Worm (Caenorhabditis elegans): ENCODE results near the gene srw-138.
"Not testable (repeated sequence)": the region's sequence is repeated elsewhere in the genome, so short reads cannot be mapped to it uniquely, and the experiment has no call there.

Gene srw-138

ce11 chrV:2985309-2985708 is 22.4 kb upstream of the srw-138 start, which contains the start of gene srw-139:
Gene srw-139 (minus strand): TSS chrV:2985409.
- no peak for TF ChIP-seq klf-2 (GFP tag; conservative IDR thresholded peaks at IDR 0.05)
- no peak for TF ChIP-seq flt-1 (GFP tag; IDR thresholded peaks at IDR 0.05)
- TF ChIP-seq ref-1 (GFP tag; conservative IDR thresholded peaks at IDR 0.05) = no peak
- no peak for TF ChIP-seq ztf-23 (GFP tag; IDR thresholded peaks at IDR 0.05)

- no peak for TF ChIP-seq T22C8.4 (GFP tag; IDR thresholded peaks at IDR 0.05)
- no peak for TF ChIP-seq ref-1 (GFP tag; conservative IDR thresholded peaks at IDR 0.05)
- no peak for TF ChIP-seq ztf-23 (GFP tag; IDR thresholded peaks at IDR 0.05)
- TF ChIP-seq med-1 (GFP tag; optimal IDR thresholded peaks at IDR 0.05; ENCODE audit: insufficient read depth) = no peak
- no peak for TF ChIP-seq klf-2 (GFP tag; conservative IDR thresholded peaks at IDR 0.05)
- TF ChIP-seq cog-1 (tag; optimal IDR thresholded peaks at IDR 0.05) = no peak
- TF ChIP-seq tab-1 (GFP tag; IDR thresholded peaks at IDR 0.05) = no peak
- no peak for TF ChIP-seq ztf-29 (GFP tag; IDR thresholded peaks at IDR 0.05)
- TF ChIP-seq flt-1 (GFP tag; IDR thresholded peaks at IDR 0.05) = no peak
Observed at ce11 chrV:2983351-2983750, 20.5 kb upstream of the srw-138 start, which contains the start of gene srw-117. Gene srw-117 (minus strand): TSS chrV:2983451.

- TF ChIP-seq ztf-29 (GFP tag; IDR thresholded peaks at IDR 0.05) (no peak), ref-1 (GFP tag; conservative IDR thresholded peaks at IDR 0.05) (no peak), T22C8.4 (GFP tag; IDR thresholded peaks at IDR 0.05) (no peak)
Observed at ce11 chrV:2979978-2980377, 17.1 kb upstream of the srw-138 start, which contains the start of gene srw-118. Gene srw-118 (minus strand): TSS chrV:2980078.

ce11 chrV:2976287-2976686 is 13.4 kb upstream of the srw-138 start, which contains the start of gene srw-124:
Gene srw-124 (plus strand): TSS chrV:2976587.
- no peak for TF ChIP-seq ref-1 (GFP tag; conservative IDR thresholded peaks at IDR 0.05)
- TF ChIP-seq ztf-23 (GFP tag; IDR thresholded peaks at IDR 0.05) = no peak
- no peak for TF ChIP-seq ztf-29 (GFP tag; IDR thresholded peaks at IDR 0.05)
- no peak for TF ChIP-seq med-1 (GFP tag; optimal IDR thresholded peaks at IDR 0.05; ENCODE audit: insufficient read depth)
- no peak for TF ChIP-seq tab-1 (GFP tag; IDR thresholded peaks at IDR 0.05)
- no peak for TF ChIP-seq flt-1 (GFP tag; IDR thresholded peaks at IDR 0.05)
- TF ChIP-seq cog-1 (tag; optimal IDR thresholded peaks at IDR 0.05) = no peak
- no peak for TF ChIP-seq klf-2 (GFP tag; conservative IDR thresholded peaks at IDR 0.05)
- no peak for TF ChIP-seq T22C8.4 (GFP tag; IDR thresholded peaks at IDR 0.05)

- not testable (repeated sequence) for TF ChIP-seq klf-2 (GFP tag; conservative IDR thresholded peaks at IDR 0.05); ref-1 (GFP tag; conservative IDR thresholded peaks at IDR 0.05); ztf-23 (GFP tag; IDR thresholded peaks at IDR 0.05)
Observed at ce11 chrV:2975285-2975684, 12.4 kb upstream of the srw-138 start, which contains the start of gene srw-123. Gene srw-123 (minus strand): TSS chrV:2975385.

- TF ChIP-seq flt-1 (GFP tag; IDR thresholded peaks at IDR 0.05) = no peak
- no peak for TF ChIP-seq tab-1 (GFP tag; IDR thresholded peaks at IDR 0.05)
- no peak for TF ChIP-seq ztf-23 (GFP tag; IDR thresholded peaks at IDR 0.05)
- no peak for TF ChIP-seq cog-1 (tag; optimal IDR thresholded peaks at IDR 0.05)
- no peak for TF ChIP-seq klf-2 (GFP tag; conservative IDR thresholded peaks at IDR 0.05)
- no peak for TF ChIP-seq ztf-29 (GFP tag; IDR thresholded peaks at IDR 0.05)
- no peak for TF ChIP-seq T22C8.4 (GFP tag; IDR thresholded peaks at IDR 0.05)
- TF ChIP-seq med-1 (GFP tag; optimal IDR thresholded peaks at IDR 0.05; ENCODE audit: insufficient read depth) = no peak
- TF ChIP-seq ref-1 (GFP tag; conservative IDR thresholded peaks at IDR 0.05) = no peak
Observed at ce11 chrV:2971307-2971999, 8.6 kb upstream of the srw-138 start, which contains the start of gene srw-129. Gene srw-129 (plus strand): TSS chrV:2971949.

- TF ChIP-seq klf-2 (GFP tag; conservative IDR thresholded peaks at IDR 0.05) (no peak), ztf-23 (GFP tag; IDR thresholded peaks at IDR 0.05) (no peak), cog-1 (tag; optimal IDR thresholded peaks at IDR 0.05) (no peak), ref-1 (GFP tag; conservative IDR thresholded peaks at IDR 0.05) (no peak), med-1 (GFP tag; optimal IDR thresholded peaks at IDR 0.05; ENCODE audit: insufficient read depth) (no peak), T22C8.4 (GFP tag; IDR thresholded peaks at IDR 0.05) (no peak), ztf-29 (GFP tag; IDR thresholded peaks at IDR 0.05) (no peak), flt-1 (GFP tag; IDR thresholded peaks at IDR 0.05) (no peak), tab-1 (GFP tag; IDR thresholded peaks at IDR 0.05) (no peak)
Observed at ce11 chrV:2964786-2965185, 1.9 kb upstream of the srw-138 start, which contains the start of gene srh-88. Gene srh-88 (minus strand): TSS chrV:2964886.

ce11 chrV:2960894-2961293 is 2.0 kb downstream of the srw-138 start, which contains the start of gene srw-144:
Gene srw-144 (minus strand): TSS chrV:2960994.
- TF ChIP-seq flt-1 (GFP tag; IDR thresholded peaks at IDR 0.05) = no peak
- TF ChIP-seq cog-1 (tag; optimal IDR thresholded peaks at IDR 0.05) = no peak
- no peak for TF ChIP-seq ref-1 (GFP tag; conservative IDR thresholded peaks at IDR 0.05)
- no peak for TF ChIP-seq T22C8.4 (GFP tag; IDR thresholded peaks at IDR 0.05)
- TF ChIP-seq klf-2 (GFP tag; conservative IDR thresholded peaks at IDR 0.05) = no peak
- no peak for TF ChIP-seq tab-1 (GFP tag; IDR thresholded peaks at IDR 0.05)
- no peak for TF ChIP-seq ztf-23 (GFP tag; IDR thresholded peaks at IDR 0.05)

ce11 chrV:2958202-2958601 is 4.7 kb downstream of the srw-138 start, which contains the start of gene srw-142:
Gene srw-142 (minus strand): TSS chrV:2958302.
- no peak for TF ChIP-seq tab-1 (GFP tag; IDR thresholded peaks at IDR 0.05)
- TF ChIP-seq med-1 (GFP tag; optimal IDR thresholded peaks at IDR 0.05; ENCODE audit: insufficient read depth) = no peak
- TF ChIP-seq klf-2 (GFP tag; conservative IDR thresholded peaks at IDR 0.05) = no peak
- TF ChIP-seq T22C8.4 (GFP tag; IDR thresholded peaks at IDR 0.05) = no peak
- TF ChIP-seq flt-1 (GFP tag; IDR thresholded peaks at IDR 0.05) = no peak
- TF ChIP-seq cog-1 (tag; optimal IDR thresholded peaks at IDR 0.05) = no peak
- TF ChIP-seq ref-1 (GFP tag; conservative IDR thresholded peaks at IDR 0.05) = no peak
- TF ChIP-seq ztf-29 (GFP tag; IDR thresholded peaks at IDR 0.05) = no peak
- no peak for TF ChIP-seq ztf-23 (GFP tag; IDR thresholded peaks at IDR 0.05)

ce11 chrV:2955342-2955741 is 7.5 kb downstream of the srw-138 start, which contains the start of gene srh-248:
Gene srh-248 (minus strand): TSS chrV:2955442.
- not testable (repeated sequence) for TF ChIP-seq T22C8.4 (GFP tag; IDR thresholded peaks at IDR 0.05); cog-1 (tag; optimal IDR thresholded peaks at IDR 0.05); ztf-29 (GFP tag; IDR thresholded peaks at IDR 0.05)
